Worm (Caenorhabditis elegans): ENCODE results near the gene C06G3.8.

DNA sequence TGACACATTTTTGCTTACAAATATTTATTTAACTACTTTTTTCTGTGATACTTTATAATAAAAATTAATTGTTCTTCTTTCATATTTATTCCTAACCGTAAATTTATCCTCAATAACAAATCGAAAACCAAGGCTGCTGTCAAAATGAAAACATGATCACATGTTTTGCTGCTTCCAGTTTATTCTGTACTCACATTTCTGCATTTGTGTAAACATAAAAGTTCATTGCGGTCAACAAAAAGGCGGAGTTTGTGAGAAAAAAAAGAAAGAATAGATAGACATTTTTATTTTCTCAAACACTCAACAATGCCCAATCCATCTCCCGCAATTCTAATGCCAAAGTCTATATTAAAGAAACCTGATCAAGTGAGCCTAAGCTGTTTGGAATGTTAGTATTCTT lies 3.5 kb upstream of the C06G3.8 start, which contains the start of gene C06G3.3:
- TF ChIP-seq mep-1 (tag; optimal IDR thresholded peaks at IDR 0.05) (no peak), skn-1 (tag; optimal IDR thresholded peaks at IDR 0.05) (no peak), nhr-77 (tag; optimal IDR thresholded peaks at IDR 0.05) (no peak), lin-13 (GFP tag; optimal IDR thresholded peaks at IDR 0.05) (no peak), C16A3.4 (tag; optimal IDR thresholded peaks at IDR 0.05) (no peak)
